Worm (Caenorhabditis elegans): ENCODE measurements around the gene ser-1.

Gene ser-1

ce11 chrX:16558776-16559175 is 20.8 kb upstream of the ser-1 start (continued):
- TF ChIP-seq nhr-28 (tag; optimal IDR thresholded peaks at IDR 0.05) (no peak), ceh-90 (tag; optimal IDR thresholded peaks at IDR 0.05) (no peak), lin-14 (GFP tag; optimal IDR thresholded peaks at IDR 0.05) (peak; percentile 41), pqm-1 (tag; optimal IDR thresholded peaks at IDR 0.05) (no peak), dsc-1 (tag; optimal IDR thresholded peaks at IDR 0.05) (peak; percentile 9), nhr-19 (GFP tag; conservative IDR thresholded peaks at IDR 0.05) (peak; percentile 42), nhr-20 (tag; optimal IDR thresholded peaks at IDR 0.05) (peak; percentile 51), snpc-4 (tag; optimal IDR thresholded peaks at IDR 0.05) (no peak), nhr-47 (tag; optimal IDR thresholded peaks at IDR 0.05) (peak; percentile 52), F16B12.6 (tag; optimal IDR thresholded peaks at IDR 0.05) (no peak), ces-1 (GFP tag; optimal IDR thresholded peaks at IDR 0.05) (no peak), nhr-71 (tag; optimal IDR thresholded peaks at IDR 0.05) (peak; percentile 54)

DNA sequence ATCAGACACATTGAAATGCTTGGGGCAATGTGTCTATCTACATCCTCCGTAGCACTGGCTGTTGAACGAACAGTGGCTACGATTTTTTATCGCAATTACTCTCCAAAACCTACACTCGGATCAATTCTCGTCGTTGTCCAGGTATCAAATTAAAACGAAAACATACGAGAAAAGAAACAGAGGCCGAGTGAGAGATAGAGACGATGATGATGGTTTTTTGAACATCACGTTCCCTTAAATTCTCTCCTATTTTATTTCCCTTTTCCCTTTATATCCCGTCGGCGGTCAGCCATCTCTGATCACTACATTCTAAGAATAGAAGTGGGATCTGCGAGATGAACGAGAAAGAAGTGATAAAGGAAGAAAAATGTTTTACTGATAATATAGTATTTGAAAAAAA is 20.2 kb upstream of the ser-1 start:
- TF ChIP-seq blmp-1 (tag; optimal IDR thresholded peaks at IDR 0.05) (peak; percentile 90), elt-3 (tag; optimal IDR thresholded peaks at IDR 0.05) (peak in 2 of 6 experiments; percentile 19 to 71), lin-14 (GFP tag; optimal IDR thresholded peaks at IDR 0.05) (peak; percentile 54), skn-1 (tag; optimal IDR thresholded peaks at IDR 0.05) (no peak)

ce11 chrX:16560895-16561294 is 18.6 kb upstream of the ser-1 start:
- TF ChIP-seq lin-15B (tag; optimal IDR thresholded peaks at IDR 0.05) (no peak), blmp-1 (tag; optimal IDR thresholded peaks at IDR 0.05) (peak; percentile 56)

- no peak for TF ChIP-seq lin-39 (tag; optimal IDR thresholded peaks at IDR 0.05)
- no peak for TF ChIP-seq lir-3 (tag; optimal IDR thresholded peaks at IDR 0.05; ENCODE audit: poor library complexity)
- no peak for TF ChIP-seq zip-4 (GFP tag; optimal IDR thresholded peaks at IDR 0.05)
- TF ChIP-seq nhr-19 (GFP tag; conservative IDR thresholded peaks at IDR 0.05), result 0 out of 2 replicates have a peak, but pooled peaks have one; percentile 5
- no peak for TF ChIP-seq alr-1 (tag; optimal IDR thresholded peaks at IDR 0.05; ENCODE audit: borderline replicate concordance)
- no peak for TF ChIP-seq lin-13 (GFP tag; optimal IDR thresholded peaks at IDR 0.05)
- no peak for TF ChIP-seq hlh-4 (tag; optimal IDR thresholded peaks at IDR 0.05)
- no peak for TF ChIP-seq nhr-28 (tag; optimal IDR thresholded peaks at IDR 0.05)
- no peak for TF ChIP-seq dpl-1 (GFP tag; optimal IDR thresholded peaks at IDR 0.05)
- peak; percentile 75 for TF ChIP-seq fkh-10 (GFP tag; optimal IDR thresholded peaks at IDR 0.05)
- no peak for TF ChIP-seq nhr-77 (tag; optimal IDR thresholded peaks at IDR 0.05)
- TF ChIP-seq hlh-17 (GFP tag; optimal IDR thresholded peaks at IDR 0.05; ENCODE audit: borderline replicate concordance), result no peak
- TF ChIP-seq tlp-1 (tag; optimal IDR thresholded peaks at IDR 0.05), result no peak
- TF ChIP-seq fkh-4 (tag; optimal IDR thresholded peaks at IDR 0.05; ENCODE audit: borderline replicate concordance), result no peak
- no peak for TF ChIP-seq nhr-85 (tag)
- no peak for TF ChIP-seq unc-86 (tag; optimal IDR thresholded peaks at IDR 0.05)
- no peak for TF ChIP-seq nhr-20 (tag; optimal IDR thresholded peaks at IDR 0.05)
- TF ChIP-seq snpc-4 (tag; optimal IDR thresholded peaks at IDR 0.05), result peak; percentile 93
- no peak for TF ChIP-seq zag-1 (tag; optimal IDR thresholded peaks at IDR 0.05)
- no peak for TF ChIP-seq nhr-90 (tag; optimal IDR thresholded peaks at IDR 0.05; ENCODE audit: poor library complexity)
These were observed 14.8 kb upstream of the ser-1 start for ce11 chrX:16564515-16565285.

DNA sequence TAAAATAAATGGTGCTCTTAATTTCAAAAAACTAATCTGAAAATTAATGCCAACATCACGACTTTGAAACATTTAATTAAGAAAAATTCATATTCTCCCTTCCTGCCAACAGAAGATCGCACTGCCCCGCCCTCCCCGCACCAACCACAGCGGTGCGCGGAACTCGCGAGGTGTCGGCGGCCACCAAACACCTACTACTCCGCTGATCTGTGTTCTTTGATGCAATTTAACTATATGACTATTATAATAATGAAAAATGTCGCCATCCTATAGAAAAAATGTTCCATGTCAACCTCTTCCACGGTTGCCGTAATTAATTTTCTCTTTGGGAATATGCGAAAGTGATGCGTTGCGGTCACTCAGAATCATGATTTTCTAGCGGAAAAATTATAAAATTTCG is 13.8 kb upstream of the ser-1 start:
- TF ChIP-seq alr-1 (tag; optimal IDR thresholded peaks at IDR 0.05; ENCODE audit: borderline replicate concordance) (no peak), snpc-4 (tag; optimal IDR thresholded peaks at IDR 0.05) (peak; percentile 75)
